Worm (Caenorhabditis elegans): ENCODE measurements around the gene npr-38.

Gene npr-38

DNA sequence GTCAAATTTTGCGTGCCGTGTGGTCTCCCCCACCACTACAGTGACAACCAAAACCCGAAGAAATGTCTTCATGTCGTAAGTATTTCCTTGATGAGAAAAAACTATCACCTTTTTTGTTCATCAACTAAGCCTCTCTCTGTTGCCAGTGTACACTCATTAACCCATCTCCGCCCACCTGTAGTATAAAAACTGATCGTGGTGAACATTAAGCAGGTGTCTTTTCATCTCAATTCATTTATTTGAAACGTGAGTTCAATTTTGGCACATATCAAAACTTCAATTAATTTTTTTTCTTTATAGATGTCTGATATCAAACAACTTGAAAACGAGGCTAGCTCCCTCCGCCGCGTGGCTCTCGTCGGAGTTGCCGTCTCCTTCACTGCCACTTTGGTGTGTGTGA is 19.9 kb downstream of the npr-38 start, which contains the start of gene col-170:
Gene col-170 (plus strand): TSS at position 301 of the 400 bp plus-strand sequence.
- no peak for TF ChIP-seq T23F11.4 (GFP tag; optimal IDR thresholded peaks at IDR 0.05)
- no peak for TF ChIP-seq pha-2 (tag; optimal IDR thresholded peaks at IDR 0.05)
- no peak for TF ChIP-seq che-1 (tag; optimal IDR thresholded peaks at IDR 0.05)
- TF ChIP-seq mec-3 (tag; optimal IDR thresholded peaks at IDR 0.05; ENCODE audit: borderline replicate concordance) = no peak
- no peak for TF ChIP-seq sdc-2 (tag; optimal IDR thresholded peaks at IDR 0.05)
- TF ChIP-seq pqm-1 (tag; optimal IDR thresholded peaks at IDR 0.05) = no peak
- TF ChIP-seq tbx-7 (tag; optimal IDR thresholded peaks at IDR 0.05) = no peak
- TF ChIP-seq ceh-18 (tag; optimal IDR thresholded peaks at IDR 0.05) = no peak
- TF ChIP-seq dmd-4 (tag; optimal IDR thresholded peaks at IDR 0.05; ENCODE audit: borderline replicate concordance) = no peak
- TF ChIP-seq sox-4 (tag; optimal IDR thresholded peaks at IDR 0.05) = no peak
- TF ChIP-seq elt-4 (tag; optimal IDR thresholded peaks at IDR 0.05) = no peak
- no peak for TF ChIP-seq ceh-22 (tag; optimal IDR thresholded peaks at IDR 0.05)
- TF ChIP-seq hlh-8 (tag; optimal IDR thresholded peaks at IDR 0.05) = no peak
- no peak for TF ChIP-seq C08G9.2 (tag; optimal IDR thresholded peaks at IDR 0.05)

DNA sequence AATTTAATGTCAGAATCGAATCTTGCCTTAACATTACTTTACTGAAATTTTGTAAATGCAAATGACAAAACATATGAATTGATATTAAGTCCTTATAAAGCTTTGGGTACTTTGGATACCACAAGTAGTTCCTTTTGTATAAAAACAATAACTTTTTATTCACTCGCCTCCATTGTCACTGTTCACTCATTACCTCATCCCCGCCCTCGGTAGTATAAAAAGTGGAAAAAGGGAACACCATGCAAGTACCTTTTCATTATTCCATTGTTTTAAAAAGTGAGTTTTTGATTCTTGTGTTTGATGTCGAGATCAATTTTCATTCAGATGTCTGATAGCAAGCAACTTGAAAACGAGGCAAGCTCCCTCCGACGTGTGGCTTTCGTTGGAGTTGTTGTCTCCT is 22.5 kb downstream of the npr-38 start, which contains the start of gene col-171:
Gene col-171 (plus strand): TSS at position 301 of the 400 bp plus-strand sequence.
- TF ChIP-seq unc-42 (tag; optimal IDR thresholded peaks at IDR 0.05) = no peak
- no peak for TF ChIP-seq zip-5 (tag; optimal IDR thresholded peaks at IDR 0.05)
- no peak for TF ChIP-seq hlh-15 (tag; optimal IDR thresholded peaks at IDR 0.05)
- TF ChIP-seq dve-1 (tag; optimal IDR thresholded peaks at IDR 0.05) = no peak
- no peak for TF ChIP-seq fkh-10 (GFP tag; optimal IDR thresholded peaks at IDR 0.05)
- TF ChIP-seq ahr-1 (tag; optimal IDR thresholded peaks at IDR 0.05) = no peak
- no peak for TF ChIP-seq nfya-1 (tag; optimal IDR thresholded peaks at IDR 0.05)
- no peak for TF ChIP-seq T23F11.4 (GFP tag; optimal IDR thresholded peaks at IDR 0.05)
- TF ChIP-seq hlh-8 (tag; optimal IDR thresholded peaks at IDR 0.05) = no peak
- no peak for TF ChIP-seq K09A11.1 (tag; optimal IDR thresholded peaks at IDR 0.05; ENCODE audit: insufficient read depth)
- TF ChIP-seq ceh-6 (GFP tag; optimal IDR thresholded peaks at IDR 0.05) = no peak
- TF ChIP-seq che-1 (tag; optimal IDR thresholded peaks at IDR 0.05) = no peak
- TF ChIP-seq ztf-16 (tag; optimal IDR thresholded peaks at IDR 0.05) = no peak

DNA sequence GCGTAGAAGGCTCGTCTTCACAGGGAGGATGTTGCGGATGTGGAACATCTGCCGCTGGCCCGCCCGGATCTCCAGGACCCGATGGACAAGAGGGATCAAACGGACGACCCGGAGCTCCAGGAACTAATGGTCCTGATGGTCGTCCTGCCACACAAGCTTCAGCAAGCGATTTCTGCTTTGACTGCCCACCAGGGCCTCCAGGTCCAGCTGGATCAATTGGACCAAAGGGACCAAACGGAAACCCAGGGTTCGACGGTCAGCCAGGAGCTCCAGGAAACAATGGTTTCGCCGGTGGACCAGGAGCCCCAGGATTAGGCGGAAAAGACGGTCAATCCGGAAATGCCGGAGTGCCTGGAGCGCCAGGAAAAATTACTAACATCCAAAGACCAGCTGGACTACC is 23.1 kb downstream of the npr-38 start:
- no peak for TF ChIP-seq syd-9 (tag; optimal IDR thresholded peaks at IDR 0.05)
- TF ChIP-seq tbx-7 (tag; optimal IDR thresholded peaks at IDR 0.05) = no peak
- no peak for TF ChIP-seq Y22D7AL.16 (tag; optimal IDR thresholded peaks at IDR 0.05)
- no peak for TF ChIP-seq C08G9.2 (tag; optimal IDR thresholded peaks at IDR 0.05)
- TF ChIP-seq eyg-1 (tag; optimal IDR thresholded peaks at IDR 0.05) = no peak
- no peak for TF ChIP-seq ceh-6 (GFP tag; optimal IDR thresholded peaks at IDR 0.05)
- TF ChIP-seq ahr-1 (tag; optimal IDR thresholded peaks at IDR 0.05) = no peak
- no peak for TF ChIP-seq ceh-2 (tag; optimal IDR thresholded peaks at IDR 0.05)
- TF ChIP-seq ceh-19 (GFP tag; optimal IDR thresholded peaks at IDR 0.05) = no peak
- no peak for TF ChIP-seq ceh-31 (tag; optimal IDR thresholded peaks at IDR 0.05)
- TF ChIP-seq unc-3 (GFP tag; conservative IDR thresholded peaks at IDR 0.05) = no peak
- no peak for TF ChIP-seq unc-3 (tag; optimal IDR thresholded peaks at IDR 0.05)
- TF ChIP-seq hlh-8 (tag; optimal IDR thresholded peaks at IDR 0.05) = no peak

DNA sequence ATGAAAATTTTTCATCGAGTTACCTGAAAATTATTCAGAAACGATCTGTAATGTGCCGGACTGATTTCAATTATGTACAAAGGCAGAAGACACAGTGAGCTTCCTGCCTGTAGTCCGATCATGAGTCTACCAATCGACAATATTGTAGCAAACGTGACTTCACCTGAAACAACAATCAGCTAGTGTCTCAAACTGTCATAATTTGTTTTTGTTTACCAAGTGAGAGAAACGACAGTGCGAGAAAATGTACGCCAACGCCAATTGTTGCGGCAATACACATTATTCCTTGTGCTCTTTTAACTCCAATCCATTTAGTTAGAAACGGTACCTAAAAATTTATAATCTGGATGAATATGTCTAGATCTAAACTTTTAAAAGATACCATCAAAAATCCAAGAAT is 25.8 kb downstream of the npr-38 start:
- TF ChIP-seq ttx-3 (tag; optimal IDR thresholded peaks at IDR 0.05) = no peak

DNA sequence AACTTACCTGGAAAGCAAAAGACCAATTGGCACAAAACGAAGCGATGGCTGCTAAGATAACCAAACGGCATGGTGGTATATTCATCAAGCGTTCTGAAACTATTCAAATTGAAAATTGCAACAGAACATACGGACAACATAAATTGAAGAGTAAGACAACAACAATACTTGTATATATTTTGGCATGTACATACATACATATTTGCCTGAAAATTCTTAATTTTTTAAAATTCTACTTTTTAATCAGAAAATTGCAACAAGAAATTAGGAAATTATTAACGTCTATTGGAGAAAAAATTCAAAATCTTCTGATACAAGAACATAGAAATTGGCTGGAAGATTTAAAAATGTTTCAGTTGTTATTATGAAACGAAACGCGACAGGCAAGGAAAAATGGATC is 26.5 kb downstream of the npr-38 start, which contains the start of gene C03B1.13:
Gene C03B1.13 (minus strand): TSS at position 101 of the 400 bp plus-strand sequence.
- TF ChIP-seq unc-3 (GFP tag; conservative IDR thresholded peaks at IDR 0.05) (no peak), unc-3 (tag; optimal IDR thresholded peaks at IDR 0.05) (no peak), ceh-2 (tag; optimal IDR thresholded peaks at IDR 0.05) (no peak), C38D4.7 (GFP tag; optimal IDR thresholded peaks at IDR 0.05) (no peak), gmeb-2 (tag; optimal IDR thresholded peaks at IDR 0.05) (no peak), sox-4 (tag; optimal IDR thresholded peaks at IDR 0.05) (no peak), hlh-13 (GFP tag; optimal IDR thresholded peaks at IDR 0.05) (no peak), C08G9.2 (tag; optimal IDR thresholded peaks at IDR 0.05) (no peak), ceh-31 (tag; optimal IDR thresholded peaks at IDR 0.05) (no peak), ceh-48 (tag; optimal IDR thresholded peaks at IDR 0.05) (no peak), elt-2 (tag; optimal IDR thresholded peaks at IDR 0.05) (no peak), ceh-22 (tag; optimal IDR thresholded peaks at IDR 0.05) (no peak), ceh-34 (tag; optimal IDR thresholded peaks at IDR 0.05) (no peak), ceh-19 (GFP tag; optimal IDR thresholded peaks at IDR 0.05) (no peak)
